Fruit fly (Drosophila melanogaster): ENCODE data around the gene mRpL49.

- TF ChIP-seq Eip93F (GFP tag; optimal IDR thresholded peaks at IDR 0.05) = no peak
- TF ChIP-seq esn (GFP tag; optimal IDR thresholded peaks at IDR 0.05) = no peak
- TF ChIP-seq CG8319 (GFP tag; optimal IDR thresholded peaks at IDR 0.05) = no peak
- no peak for TF ChIP-seq achi (GFP tag; optimal IDR thresholded peaks at IDR 0.05)
- no peak for TF ChIP-seq CG34406 (GFP tag; optimal IDR thresholded peaks at IDR 0.05)
- no peak for TF ChIP-seq net (GFP tag; optimal IDR thresholded peaks at IDR 0.05)
- no peak for TF ChIP-seq CG16779 (tag; optimal IDR thresholded peaks at IDR 0.05)
- TF ChIP-seq CG11294 (GFP tag; IDR thresholded peaks at IDR 0.05) = no peak
- TF ChIP-seq CG6276 (GFP tag; optimal IDR thresholded peaks at IDR 0.05) = no peak
Observed at dm6 chrX:12893969-12894368, 12.9 kb upstream of the mRpL49 start.

All from whole organism, prepupa.